Fruit fly (Drosophila melanogaster) whole organism, embryonic: Measurements from ENCODE around the gene CG2841.

ENCODE experiments used
- Adf1 ChIP-seq: fragments of 200-800 bp; sonication (Bioruptor generic); IDR thresholded peaks from 2 replicates; pipeline ENCODE4 v1.3.6; 2022; ENCODE audit warnings: missing biosample characterization, missing genetic modification characterization
- C15 ChIP-seq: fragments of 200-800 bp; sonication (Bioruptor generic); IDR thresholded peaks from 3 replicates; pipeline ENCODE4 v1.3.6; 2022; ENCODE audit warnings: missing biosample characterization, missing genetic modification characterization
- CG10274 ChIP-seq: fragments of 200-800 bp; sonication (Bioruptor generic); optimal IDR thresholded peaks from 3 replicates; lab custom pipeline; 2017; ENCODE audit warnings: missing biosample characterization, mild to moderate bottlenecking, missing genetic modification characterization
- CG10321 ChIP-seq: fragments of 200-800 bp; sonication (Bioruptor generic); IDR thresholded peaks from 2 replicates; pipeline ENCODE4 v1.3.6; 2022; ENCODE audit warnings: missing biosample characterization, missing genetic modification characterization
- CG11398 ChIP-seq: fragments of 200-800 bp; sonication (Bioruptor generic); optimal IDR thresholded peaks from 2 replicates; lab custom pipeline; 2016; ENCODE audit warnings: missing biosample characterization, missing genetic modification characterization
- CG14050 ChIP-seq: fragments of 200-800 bp; sonication (Bioruptor generic); IDR thresholded peaks from 3 replicates; pipeline ENCODE4 v1.3.6; 2022; ENCODE audit warnings: missing biosample characterization, missing genetic modification characterization
- CG1529 ChIP-seq: fragments of 200-800 bp; sonication (Bioruptor generic); optimal IDR thresholded peaks from 3 replicates; lab custom pipeline; 2018; ENCODE audit warnings: missing biosample characterization, missing genetic modification characterization
- CG15479 ChIP-seq: fragments of 200-800 bp; sonication (Bioruptor generic); optimal IDR thresholded peaks from 3 replicates; lab custom pipeline; 2019; ENCODE audit warnings: missing biosample characterization, mild to moderate bottlenecking, missing genetic modification characterization, moderate library complexity
- CG17186 ChIP-seq: fragments of 200-800 bp; sonication (Bioruptor generic); optimal IDR thresholded peaks from 3 replicates; lab custom pipeline; 2017; ENCODE audit warnings: missing biosample characterization, missing genetic modification reagents, missing genetic modification characterization
- CG17359 ChIP-seq: fragments of 200-800 bp; sonication (Bioruptor generic); optimal IDR thresholded peaks from 3 replicates; lab custom pipeline; 2018; ENCODE audit warnings: missing biosample characterization, mild to moderate bottlenecking, missing genetic modification characterization, moderate library complexity
- CG2120 ChIP-seq: fragments of 200-800 bp; sonication (Bioruptor generic); optimal IDR thresholded peaks from 3 replicates; lab custom pipeline; 2016; ENCODE audit warnings: missing biosample characterization, missing genetic modification characterization
- CG2199 ChIP-seq: fragments of 200-800 bp; sonication (Bioruptor generic); IDR thresholded peaks from 3 replicates; pipeline ENCODE4 v1.3.6; 2022; ENCODE audit warnings: missing biosample characterization, missing genetic modification characterization
- CG2202 ChIP-seq: fragments of 200-800 bp; sonication (Bioruptor generic); optimal IDR thresholded peaks from 2 replicates; lab custom pipeline; 2018; ENCODE audit warnings: missing biosample characterization, mild to moderate bottlenecking, missing genetic modification characterization
- CG33557 ChIP-seq: fragments of 200-800 bp; sonication (Bioruptor generic); optimal IDR thresholded peaks from 2 replicates; lab custom pipeline; 2019; ENCODE audit warnings: missing biosample characterization, mild to moderate bottlenecking, missing genetic modification characterization, moderate library complexity
- CG34422 ChIP-seq: fragments of 200-800 bp; sonication (Bioruptor generic); IDR thresholded peaks from 3 replicates; pipeline ENCODE4 v1.3.6; 2022; ENCODE audit warnings: missing biosample characterization, missing genetic modification characterization
- CG3847 ChIP-seq: fragments of 200-800 bp; sonication (Bioruptor generic); IDR thresholded peaks from 2 replicates; pipeline ENCODE4 v1.3.6; 2022; ENCODE audit warnings: missing biosample characterization, missing genetic modification characterization
- CG4617 ChIP-seq: fragments of 200-800 bp; sonication (Bioruptor generic); optimal IDR thresholded peaks from 3 replicates; lab custom pipeline; 2016; ENCODE audit warnings: missing biosample characterization, missing genetic modification characterization, borderline replicate concordance
- CG8281 ChIP-seq: fragments of 200-800 bp; sonication (Bioruptor generic); optimal IDR thresholded peaks from 2 replicates; lab custom pipeline; 2018; ENCODE audit warnings: missing biosample characterization, mild to moderate bottlenecking, missing genetic modification characterization, moderate library complexity
- CG8478 ChIP-seq: fragments of >200 bp; optimal IDR thresholded peaks from 2 replicates; lab custom pipeline; 2018
- CG8924 ChIP-seq: fragments of 200-800 bp; optimal IDR thresholded peaks from 3 replicates; lab custom pipeline; 2019; ENCODE audit warnings: missing biosample characterization, mild to moderate bottlenecking, missing genetic modification characterization, moderate library complexity
- CG9437 ChIP-seq: fragments of 200-800 bp; sonication (Bioruptor generic); optimal IDR thresholded peaks from 2 replicates; lab custom pipeline; 2018; ENCODE audit warnings: missing biosample characterization, mild to moderate bottlenecking, missing genetic modification characterization
- CTCF ChIP-seq: fragments of 200-800 bp; sonication (Bioruptor generic); optimal IDR thresholded peaks from 2 replicates; lab custom pipeline; 2017; ENCODE audit warnings: missing biosample characterization, mild to moderate bottlenecking, missing genetic modification characterization, moderate library complexity
- D ChIP-seq, 2 experiments: fragments of 200-800 bp in 1 of 2; fragments of >200 bp in 1 of 2; sonication (Bioruptor generic) in 1 of 2; optimal IDR thresholded peaks; 2 replicates in 1 of 2; 3 replicates in 1 of 2; lab custom pipeline; 2017; ENCODE audit warnings: mild to moderate bottlenecking in 1 of 2, missing biosample characterization in 1 of 2, missing genetic modification characterization in 1 of 2, missing genetic modification reagents in 1 of 2
- Drgx ChIP-seq: fragments of 200-800 bp; sonication (Bioruptor generic); IDR thresholded peaks from 2 replicates; pipeline ENCODE4 v1.3.6; 2022; ENCODE audit warnings: missing biosample characterization, missing genetic modification characterization
- HLH4C ChIP-seq: fragments of 200-800 bp; sonication (Bioruptor generic); IDR thresholded peaks from 3 replicates; pipeline ENCODE4 v1.3.6; 2022; ENCODE audit warnings: missing biosample characterization, missing genetic modification characterization; ENCODE audit not compliant: partially characterized antibody
- Hr39 ChIP-seq: fragments of >200 bp; optimal IDR thresholded peaks from 2 replicates; lab custom pipeline; 2017
- Hr78 ChIP-seq, 2 experiments: fragments of 200-800 bp in 1 of 2; fragments of >200 bp in 1 of 2; sonication (Bioruptor generic) in 1 of 2; optimal IDR thresholded peaks; 2 replicates each; lab custom pipeline; 2017 to 2019; ENCODE audit warnings: missing biosample characterization in 2 of 2, missing genetic modification characterization in 2 of 2, mild to moderate bottlenecking in 1 of 2, moderate library complexity in 1 of 2
- Kr ChIP-seq: fragments of 200-800 bp; sonication (Bioruptor generic); optimal IDR thresholded peaks from 2 replicates; lab custom pipeline; 2017; ENCODE audit warnings: missing biosample characterization, mild to moderate bottlenecking, missing genetic modification characterization
- Med ChIP-seq: fragments of 200-800 bp; sonication (Bioruptor generic); peaks from one replicate; lab custom pipeline; 2016; ENCODE audit warnings: missing biosample characterization, missing genetic modification characterization, mild to moderate bottlenecking, inconsistent platforms, moderate library complexity
- Xrp1 ChIP-seq: fragments of 200-800 bp; sonication (Bioruptor generic); IDR thresholded peaks from 2 replicates; pipeline ENCODE4 v1.3.6; 2022; ENCODE audit warnings: missing biosample characterization, missing genetic modification characterization
- bab2 ChIP-seq: fragments of 200-800 bp; sonication (Bioruptor generic); optimal IDR thresholded peaks from 2 replicates; lab custom pipeline; 2016; ENCODE audit warnings: missing biosample characterization, missing genetic modification characterization
- bowl ChIP-seq: fragments of 200-800 bp; sonication (Bioruptor generic); IDR thresholded peaks from 2 replicates; pipeline ENCODE4 v1.3.6; 2022; ENCODE audit warnings: missing biosample characterization, missing genetic modification characterization
- cg ChIP-seq: fragments of 200-800 bp; sonication (Bioruptor generic); optimal IDR thresholded peaks from 3 replicates; lab custom pipeline; 2019; ENCODE audit warnings: missing biosample characterization, mild to moderate bottlenecking, missing genetic modification characterization, moderate library complexity
- chm ChIP-seq: fragments of 200-800 bp; sonication (Bioruptor generic); IDR thresholded peaks from 2 replicates; pipeline ENCODE4 v1.3.6; 2022; ENCODE audit warnings: missing biosample characterization, missing genetic modification characterization
- crol ChIP-seq: fragments of 200-800 bp; sonication (Bioruptor generic); IDR thresholded peaks from 2 replicates; pipeline ENCODE4 v1.3.6; 2022; ENCODE audit warnings: missing biosample characterization, missing genetic modification characterization
- dimm ChIP-seq: fragments of 200-800 bp; sonication (Bioruptor generic); IDR thresholded peaks from 2 replicates; pipeline ENCODE4 v1.3.6; 2022; ENCODE audit warnings: missing biosample characterization, missing genetic modification characterization
- fd3F ChIP-seq: fragments of 200-800 bp; sonication (Bioruptor generic); optimal IDR thresholded peaks from 2 replicates; lab custom pipeline; 2018; ENCODE audit warnings: missing biosample characterization, mild to moderate bottlenecking, missing genetic modification characterization, moderate library complexity
- her ChIP-seq: fragments of 200-800 bp; sonication (Bioruptor generic); optimal IDR thresholded peaks from 2 replicates; lab custom pipeline; 2016; ENCODE audit warnings: missing biosample characterization, missing genetic modification characterization
- jing ChIP-seq: fragments of 200-800 bp; sonication (Bioruptor generic); optimal IDR thresholded peaks from 2 replicates; lab custom pipeline; 2018; ENCODE audit warnings: missing biosample characterization, mild to moderate bottlenecking, missing genetic modification characterization
- kni ChIP-seq: fragments of 200-800 bp; sonication (Bioruptor generic); optimal IDR thresholded peaks from 3 replicates; lab custom pipeline; 2017; ENCODE audit warnings: mild to moderate bottlenecking, missing biosample characterization, missing genetic modification reagents, missing genetic modification characterization
- lbe ChIP-seq: fragments of 200-800 bp; sonication (Bioruptor generic); optimal IDR thresholded peaks from 2 replicates; lab custom pipeline; 2016; ENCODE audit warnings: missing biosample characterization, mild to moderate bottlenecking, missing genetic modification characterization
- lola ChIP-seq, 3 experiments: fragments of >200 bp in 2 of 3; fragments of 200-800 bp in 1 of 3; sonication (Bioruptor generic) in 1 of 3; optimal IDR thresholded peaks; 2 replicates each; lab custom pipeline; 2017 to 2019; ENCODE audit warnings: missing biosample characterization in 3 of 3, missing genetic modification characterization in 3 of 3, mild to moderate bottlenecking in 1 of 3, moderate library complexity in 1 of 3
- onecut ChIP-seq: fragments of 200-800 bp; sonication (Bioruptor generic); IDR thresholded peaks from 2 replicates; pipeline ENCODE4 v1.3.6; 2022; ENCODE audit warnings: missing biosample characterization, missing genetic modification characterization
- pho ChIP-seq: fragments of 200-800 bp; sonication (Bioruptor generic); optimal IDR thresholded peaks from 2 replicates; lab custom pipeline; 2016; ENCODE audit warnings: missing biosample characterization, missing genetic modification characterization
- pros ChIP-seq: fragments of 200-800 bp; sonication (Bioruptor generic); optimal IDR thresholded peaks from 3 replicates; lab custom pipeline; 2019; ENCODE audit warnings: missing biosample characterization, mild to moderate bottlenecking, missing genetic modification characterization, moderate library complexity
- ro ChIP-seq: fragments of 200-800 bp; sonication (Bioruptor generic); IDR thresholded peaks from 2 replicates; pipeline ENCODE4 v1.3.6; 2022; ENCODE audit warnings: missing biosample characterization, missing genetic modification characterization
- sim ChIP-seq: fragments of 200-800 bp; sonication (Bioruptor generic); IDR thresholded peaks from 2 replicates; pipeline ENCODE4 v1.3.6; 2022; ENCODE audit warnings: missing biosample characterization, missing genetic modification characterization
- slp2 ChIP-seq: fragments of 200-800 bp; sonication (Bioruptor generic); optimal IDR thresholded peaks from 2 replicates; lab custom pipeline; 2016; ENCODE audit warnings: missing biosample characterization, missing genetic modification characterization
- tll ChIP-seq, 2 experiments: fragments of 200-800 bp in 1 of 2; fragments of >200 bp in 1 of 2; sonication (Bioruptor generic) in 1 of 2; optimal IDR thresholded peaks; 2 replicates each; lab custom pipeline; 2017 to 2019; ENCODE audit warnings: missing biosample characterization in 2 of 2, missing genetic modification characterization in 2 of 2, mild to moderate bottlenecking in 1 of 2, moderate library complexity in 1 of 2
- twi ChIP-seq: fragments of 200-800 bp; optimal IDR thresholded peaks from 2 replicates; lab custom pipeline; 2019; ENCODE audit warnings: missing biosample characterization, mild to moderate bottlenecking, missing genetic modification characterization, moderate library complexity
- unc-4 ChIP-seq: fragments of 200-800 bp; sonication (Bioruptor generic); IDR thresholded peaks from 2 replicates; pipeline ENCODE4 v1.3.6; 2022; ENCODE audit warnings: missing biosample characterization, missing genetic modification characterization; ENCODE audit not compliant: partially characterized antibody
- z ChIP-seq: fragments of 200-800 bp; sonication (Bioruptor generic); IDR thresholded peaks from 3 replicates; pipeline ENCODE4 v1.3.6; 2022; ENCODE audit warnings: missing biosample characterization, missing genetic modification characterization
- zen ChIP-seq: fragments of 200-800 bp; sonication (Bioruptor generic); optimal IDR thresholded peaks from 3 replicates; lab custom pipeline; 2018; ENCODE audit warnings: missing biosample characterization, mild to moderate bottlenecking, missing genetic modification characterization, moderate library complexity

Gene CG2841

dm6 chrX:2319783-2320182 lies 46.4 kb downstream of the CG2841 start:
- TF ChIP-seq tll (GFP tag; optimal IDR thresholded peaks at IDR 0.05; lab: Kevin White, UChicago): peak in 1 of 2 experiments; percentile 25
- TF ChIP-seq CG8478: no peak
- TF ChIP-seq jing (GFP tag; lab: Kevin White, UChicago): no peak
- TF ChIP-seq CG4617: no peak
- no peak for TF ChIP-seq lola (GFP tag; optimal IDR thresholded peaks at IDR 0.05; lab: Kevin White, UChicago)
- no peak for TF ChIP-seq CG17186 (GFP tag; lab: Kevin White, UChicago)
- peak; percentile 8 for TF ChIP-seq CG8924 (tag; lab: Kevin White, UChicago)
- TF ChIP-seq CG9437 (GFP tag; lab: Kevin White, UChicago): no peak
- peak; percentile 63 for TF ChIP-seq Kr (GFP tag; lab: Kevin White, UChicago)
- TF ChIP-seq fd3F (GFP tag; lab: Kevin White, UChicago): no peak
- no peak for TF ChIP-seq pho (GFP tag; lab: Kevin White, UChicago)
- no peak for TF ChIP-seq Xrp1 (GFP tag; lab: Robert Waterston, UW)
- no peak for TF ChIP-seq chm
- peak; percentile 58 for TF ChIP-seq crol (GFP tag; lab: Robert Waterston, UW)
- TF ChIP-seq sim (GFP tag; lab: Robert Waterston, UW): no peak
- TF ChIP-seq Hr78 (GFP tag; optimal IDR thresholded peaks at IDR 0.05; lab: Kevin White, UChicago): no peak
- no peak for TF ChIP-seq CG8281 (tag; lab: Kevin White, UChicago)
- peak; percentile 57 for TF ChIP-seq kni (GFP tag; lab: Kevin White, UChicago)
- peak; percentile 95 for TF ChIP-seq pros
- no peak for TF ChIP-seq CG2120
- TF ChIP-seq twi (tag; lab: Kevin White, UChicago): peak; percentile 44
- TF ChIP-seq CG14050 (GFP tag; lab: Robert Waterston, UW): no peak
- peak; percentile 17 for TF ChIP-seq CG15479 (GFP tag; lab: Kevin White, UChicago)
- TF ChIP-seq CG33557 (GFP tag; lab: Kevin White, UChicago): no peak
- no peak for TF ChIP-seq Drgx (GFP tag; lab: Robert Waterston, UW)
- peak; percentile 25; the same call in 1 of the 2 replicates for TF ChIP-seq onecut (GFP tag; lab: Robert Waterston, UW)
- TF ChIP-seq D (optimal IDR thresholded peaks at IDR 0.05; lab: Kevin White, UChicago): no peak
- TF ChIP-seq D (GFP tag; optimal IDR thresholded peaks at IDR 0.05; lab: Kevin White, UChicago): no peak
- no peak for TF ChIP-seq HLH4C (GFP tag; lab: Robert Waterston, UW)
- TF ChIP-seq cg: peak; percentile 83
- no peak for TF ChIP-seq bab2 (GFP tag; lab: Kevin White, UChicago)
- TF ChIP-seq dimm: no peak
- peak; percentile 48; the same call in 1 of the 2 replicates for TF ChIP-seq Adf1
- 0 out of 3 replicates have a peak, but pooled peaks have one; percentile 38 for TF ChIP-seq CG2199 (GFP tag; lab: Robert Waterston, UW)
- peak; percentile 29 for TF ChIP-seq zen (tag; lab: Kevin White, UChicago)
- TF ChIP-seq Med (GFP tag; lab: Kevin White, UChicago): peak; percentile 34

dm6 chrX:2318369-2318768 lies 47.8 kb downstream of the CG2841 start:
- TF ChIP-seq CG3847 (GFP tag; lab: Robert Waterston, UW): peak; percentile 40
- TF ChIP-seq slp2 (GFP tag; lab: Kevin White, UChicago): peak; percentile 26
- peak; percentile 69; the same call in 2 of the 3 replicates for TF ChIP-seq CG34422 (GFP tag; lab: Robert Waterston, UW)
- peak; percentile 51 for TF ChIP-seq CG17359 (tag; lab: Kevin White, UChicago)
- TF ChIP-seq CTCF (GFP tag; lab: Kevin White, UChicago): no peak
- no peak for TF ChIP-seq unc-4
- 0 out of 3 replicates have a peak, but pooled peaks have one; percentile 23 for TF ChIP-seq z
- peak; percentile 32 for TF ChIP-seq CG1529 (GFP tag; lab: Kevin White, UChicago)
- peak; percentile 63; the same call in 1 of the 2 replicates for TF ChIP-seq ro
- no peak for TF ChIP-seq CG10274
- no peak for TF ChIP-seq lbe (GFP tag; lab: Kevin White, UChicago)
- TF ChIP-seq bowl: no peak
- TF ChIP-seq CG10321 (GFP tag; lab: Robert Waterston, UW): no peak
- peak; percentile 13 for TF ChIP-seq her (GFP tag; lab: Kevin White, UChicago)
- peak; percentile 35 for TF ChIP-seq CG2202 (tag; lab: Kevin White, UChicago)
- no peak for TF ChIP-seq Hr39 (lab: Kevin White, UChicago)
- TF ChIP-seq C15: peak; percentile 52; the same call in 1 of the 3 replicates
- TF ChIP-seq CG11398 (GFP tag; lab: Kevin White, UChicago): no peak
